Worm (Caenorhabditis elegans): ENCODE data around the gene nuo-3.

Gene nuo-3

ce11 chrIV:14767693-14768251 is 29.6 kb downstream of the nuo-3 start, which contains the start of the genes mrps-7 and Y57G11C.3 (continued):
- no peak for TF ChIP-seq Y95B8A.8 (GFP tag; IDR thresholded peaks at IDR 0.05)
- TF ChIP-seq ztf-18 (tag; optimal IDR thresholded peaks at IDR 0.05): peak; percentile 58
- peak; percentile 82 for TF ChIP-seq F23B12.7 (tag; optimal IDR thresholded peaks at IDR 0.05; ENCODE audit: insufficient read depth)
- TF ChIP-seq tbp1 (GFP tag; optimal IDR thresholded peaks at IDR 0.05): peak; percentile 72
- TF ChIP-seq lsy-27 (tag; optimal IDR thresholded peaks at IDR 0.05; ENCODE audit: borderline replicate concordance, insufficient read depth): no peak
- TF ChIP-seq ZK185.1 (tag; optimal IDR thresholded peaks at IDR 0.05; ENCODE audit: poor library complexity, severe bottlenecking): peak; percentile 78
- peak in 1 of 2 experiments; percentile 47 for TF ChIP-seq let-607 (tag; optimal IDR thresholded peaks at IDR 0.05)
- TF ChIP-seq lin-54 (GFP tag; optimal IDR thresholded peaks at IDR 0.05): peak; percentile 78
- TF ChIP-seq B0336.3 (GFP tag; IDR thresholded peaks at IDR 0.05): peak; percentile 68
- TF ChIP-seq pha-4 (tag; optimal IDR thresholded peaks at IDR 0.05): peak; percentile 80
- TF ChIP-seq madf-8 (GFP tag; conservative IDR thresholded peaks at IDR 0.05): peak; percentile 56
- peak; percentile 100 for TF ChIP-seq attf-3 (GFP tag; conservative IDR thresholded peaks at IDR 0.05)
- TF ChIP-seq nfyb-1 (GFP tag; IDR thresholded peaks at IDR 0.05): peak; percentile 42; the same call in 1 of the 2 replicates
- peak; percentile 58; the same call in 1 of the 2 replicates for TF ChIP-seq lir-1 (GFP tag; conservative IDR thresholded peaks at IDR 0.05)
- TF ChIP-seq C06A6.2 (GFP tag; conservative IDR thresholded peaks at IDR 0.05): no peak
- TF ChIP-seq nhr-80 (tag; optimal IDR thresholded peaks at IDR 0.05): peak; percentile 11
- no peak for TF ChIP-seq B0261.1 (tag; optimal IDR thresholded peaks at IDR 0.05)
- peak in 2 of 3 experiments; percentile 12 to 83 for TF ChIP-seq lin-35 (GFP tag; optimal IDR thresholded peaks at IDR 0.05)
- TF ChIP-seq ztf-26 (tag; optimal IDR thresholded peaks at IDR 0.05): peak; percentile 63
- TF ChIP-seq Y67H2A.10 (GFP tag; conservative IDR thresholded peaks at IDR 0.05): no peak
- TF ChIP-seq snpc-4 (GFP tag; optimal IDR thresholded peaks at IDR 0.05): peak; percentile 83
- peak; percentile 73 to 93 (median 86) for TF ChIP-seq snpc-4 (tag; optimal IDR thresholded peaks at IDR 0.05)
- peak; percentile 67 for TF ChIP-seq F49E8.2 (tag; optimal IDR thresholded peaks at IDR 0.05; ENCODE audit: insufficient read depth)
- no peak for TF ChIP-seq hrde-1 (tag; optimal IDR thresholded peaks at IDR 0.05; ENCODE audit: borderline replicate concordance)
- peak; percentile 27 for TF ChIP-seq ama-1 (optimal IDR thresholded peaks at IDR 0.05)
- no peak for TF ChIP-seq ama-1 (GFP tag; optimal IDR thresholded peaks at IDR 0.05)
- peak; percentile 70 for TF ChIP-seq K11D2.4 (GFP tag; IDR thresholded peaks at IDR 0.05)
- 0 out of 2 replicates have a peak, but pooled peaks have one; percentile 50 for TF ChIP-seq hmg-20 (GFP tag; IDR thresholded peaks at IDR 0.05)
- peak; percentile 20 for TF ChIP-seq tlf-1 (GFP tag; optimal IDR thresholded peaks at IDR 0.05)
- TF ChIP-seq snpc-1.1 (tag; optimal IDR thresholded peaks at IDR 0.05; ENCODE audit: insufficient read depth): peak; percentile 60
- no peak for TF ChIP-seq F22D6.2 (tag; optimal IDR thresholded peaks at IDR 0.05)
- TF ChIP-seq madf-10 (tag; optimal IDR thresholded peaks at IDR 0.05): no peak
- TF ChIP-seq bed-2 (GFP tag; IDR thresholded peaks at IDR 0.05): no peak
- TF ChIP-seq hlh-26 (GFP tag; conservative IDR thresholded peaks at IDR 0.05): no peak
- TF ChIP-seq ceh-27 (GFP tag; optimal IDR thresholded peaks at IDR 0.05): peak; percentile 74
- no peak for TF ChIP-seq Y56A3A.18 (GFP tag; IDR thresholded peaks at IDR 0.05)
- no peak for TF ChIP-seq F39B2.1 (GFP tag; IDR thresholded peaks at IDR 0.05)
- no peak for TF ChIP-seq ceh-58 (GFP tag; IDR thresholded peaks at IDR 0.05)
- peak; percentile 89 for TF ChIP-seq lin-40 (tag; optimal IDR thresholded peaks at IDR 0.05)
- peak; percentile 73 for TF ChIP-seq madf-6 (GFP tag; IDR thresholded peaks at IDR 0.05)
- TF ChIP-seq lsl-1 (GFP tag; optimal IDR thresholded peaks at IDR 0.05): peak; percentile 45
- peak; percentile 58; the same call in 1 of the 2 replicates for TF ChIP-seq ekl-4 (GFP tag; IDR thresholded peaks at IDR 0.05)
- TF ChIP-seq nfya-2 (GFP tag; IDR thresholded peaks at IDR 0.05): no peak
- peak; percentile 90 for TF ChIP-seq snpc-1.3 (tag; optimal IDR thresholded peaks at IDR 0.05; ENCODE audit: insufficient read depth)
- peak; percentile 83 for TF ChIP-seq rcor-1 (GFP tag; IDR thresholded peaks at IDR 0.05)
